Worm (Caenorhabditis elegans) whole organism, L4 larva: ENCODE results near the gene fbxa-152.
"Not testable (repeated sequence)": the region's sequence is repeated elsewhere in the genome, so short reads cannot be mapped to it uniquely, and the experiment has no call there.

Experiments used
- F37D6.2 ChIP-seq: sonication (generic microtip); optimal IDR thresholded peaks from 2 replicates; lab custom pipeline; 2016; ENCODE audit warnings: mild to moderate bottlenecking, missing genetic modification characterization, missing compliant biosample characterization
- R02D3.7 ChIP-seq: fragments of 150-350 bp; sonication (generic microtip); optimal IDR thresholded peaks from 3 replicates; lab custom pipeline; 2014; ENCODE audit warnings: missing biosample characterization, missing genetic modification characterization
- ZK337.2 ChIP-seq: fragments of 200-800 bp; sonication (Bioruptor generic); IDR thresholded peaks from 2 replicates; pipeline ENCODE4 v1.3.6; 2022; ENCODE audit warnings: missing genetic modification reagents, missing genetic modification characterization, missing compliant biosample characterization
- aha-1 ChIP-seq: fragments of 150-350 bp; peaks from one replicate; lab custom pipeline; 2014; ENCODE audit warnings: missing biosample characterization, missing genetic modification characterization
- aly-2 ChIP-seq: sonication (generic microtip); optimal IDR thresholded peaks from 2 replicates; lab custom pipeline; 2018; ENCODE audit warnings: missing biosample characterization, missing genetic modification characterization
- ceh-20 ChIP-seq: fragments of 200-800 bp; sonication (Bioruptor generic); IDR thresholded peaks from 2 replicates; pipeline ENCODE4 v1.3.6; 2022; ENCODE audit warnings: missing genetic modification reagents, missing genetic modification characterization, missing compliant biosample characterization
- daf-19 ChIP-seq: fragments of 200-800 bp; sonication (Bioruptor generic); conservative IDR thresholded peaks from 2 replicates; pipeline ENCODE4 v1.3.6; 2022; ENCODE audit warnings: missing genetic modification characterization, missing compliant biosample characterization
- dmd-6 ChIP-seq: fragments of 200-800 bp; sonication (Bioruptor generic); IDR thresholded peaks from 2 replicates; pipeline ENCODE4 v1.3.6; 2022; ENCODE audit warnings: missing genetic modification reagents, missing genetic modification characterization, missing compliant biosample characterization
- egl-27 ChIP-seq: sonication (generic microtip); optimal IDR thresholded peaks from 3 replicates; lab custom pipeline; 2017; ENCODE audit warnings: missing biosample characterization, missing genetic modification reagents, missing genetic modification characterization
- hlh-11 ChIP-seq: fragments of 200-800 bp; sonication (Bioruptor generic); optimal IDR thresholded peaks from 2 replicates; lab custom pipeline; 2018; ENCODE audit warnings: mild to moderate bottlenecking, missing genetic modification characterization, missing compliant biosample characterization
- jun-1 ChIP-seq: fragments of 150-350 bp; optimal IDR thresholded peaks from 2 replicates; lab custom pipeline; 2014; ENCODE audit warnings: missing biosample characterization, missing genetic modification reagents, missing genetic modification characterization
- lin-29 ChIP-seq: fragments of 200-800 bp; sonication (Bioruptor generic); IDR thresholded peaks from 2 replicates; pipeline ENCODE4 v1.3.6; 2022; ENCODE audit warnings: missing genetic modification reagents, missing genetic modification characterization, missing compliant biosample characterization
- lin-39 ChIP-seq: fragments of 150-350 bp; optimal IDR thresholded peaks from 2 replicates; lab custom pipeline; 2014; ENCODE audit warnings: missing biosample characterization, missing genetic modification reagents, missing genetic modification characterization
- madf-9 ChIP-seq: fragments of 200-800 bp; sonication (Bioruptor generic); conservative IDR thresholded peaks from 2 replicates; pipeline ENCODE4 v1.3.6; 2022; ENCODE audit warnings: missing genetic modification reagents, missing genetic modification characterization, missing compliant biosample characterization
- nhr-10 ChIP-seq: fragments of 150-350 bp; optimal IDR thresholded peaks from 2 replicates; lab custom pipeline; 2014; ENCODE audit warnings: missing biosample characterization, missing genetic modification characterization
- nhr-111 ChIP-seq: fragments of 200-800 bp; sonication (Bioruptor generic); optimal IDR thresholded peaks from 2 replicates; lab custom pipeline; 2018; ENCODE audit warnings: mild to moderate bottlenecking, missing genetic modification characterization, missing compliant biosample characterization
- nhr-25 ChIP-seq: sonication (generic microtip); optimal IDR thresholded peaks from 2 replicates; lab custom pipeline; 2017; ENCODE audit warnings: missing genetic modification characterization, mild to moderate bottlenecking, missing compliant biosample characterization, antibody characterized with exemption, moderate library complexity, borderline replicate concordance; ENCODE audit not compliant: insufficient read depth
- pha-4 ChIP-seq, 2 experiments: fragments of 150-350 bp in 1 of 2; fragments of 200-800 bp in 1 of 2; sonication (Bioruptor generic) in 1 of 2; IDR thresholded peaks in 1 of 2; optimal IDR thresholded peaks in 1 of 2; 2 replicates each; pipeline versions ENCODE4 v1.3.6 to Lab custom; 2014 to 2022; ENCODE audit warnings: missing genetic modification characterization in 2 of 2, missing genetic modification reagents in 2 of 2, missing biosample characterization in 1 of 2, missing compliant biosample characterization in 1 of 2
- set-16 ChIP-seq: fragments of 200-800 bp; sonication (Bioruptor generic); IDR thresholded peaks from 2 replicates; pipeline ENCODE4 v1.3.6; 2022; ENCODE audit warnings: missing genetic modification reagents, missing genetic modification characterization, missing compliant biosample characterization
- skn-1 ChIP-seq: fragments of 150-350 bp; optimal IDR thresholded peaks from 2 replicates; lab custom pipeline; 2014; ENCODE audit warnings: missing biosample characterization, missing genetic modification characterization
- spr-1 ChIP-seq: sonication (generic microtip); optimal IDR thresholded peaks from 2 replicates; lab custom pipeline; 2016; ENCODE audit warnings: mild to moderate bottlenecking, missing genetic modification characterization, missing compliant biosample characterization
- spr-3 ChIP-seq: fragments of 200-800 bp; sonication (Bioruptor generic); optimal IDR thresholded peaks from 2 replicates; lab custom pipeline; 2018; ENCODE audit warnings: mild to moderate bottlenecking, missing genetic modification characterization, missing compliant biosample characterization
- unc-130 ChIP-seq: sonication (generic microtip); optimal IDR thresholded peaks from 2 replicates; lab custom pipeline; 2016; ENCODE audit warnings: missing genetic modification reagents, missing genetic modification characterization, missing compliant biosample characterization
- unc-62 ChIP-seq, 3 experiments: fragments of 150-350 bp in 1 of 3; sonication (generic microtip); optimal IDR thresholded peaks in 2 of 3; peaks in 1 of 3; 1 replicate in 1 of 3; 2 replicates in 2 of 3; lab custom pipeline; 2014 to 2017; ENCODE audit warnings: missing biosample characterization in 3 of 3, missing genetic modification characterization in 3 of 3, missing genetic modification reagents in 3 of 3, missing genotype in 1 of 3
- vab-7 ChIP-seq: fragments of 200-800 bp; sonication (Bioruptor generic); IDR thresholded peaks from 2 replicates; pipeline ENCODE4 v1.3.6; 2022; ENCODE audit warnings: missing genetic modification reagents, missing genetic modification characterization, missing compliant biosample characterization
- zip-11 ChIP-seq: fragments of 200-800 bp; sonication (Bioruptor generic); IDR thresholded peaks from 2 replicates; pipeline ENCODE4 v1.3.6; 2022; ENCODE audit warnings: missing genetic modification characterization, missing compliant biosample characterization

The fbxa-152 gene

ce11 chrV:15602253-15602652, at the start of gene fbxa-152:
fbxa-152 (minus strand) TSS chrV:15602353.
- peak in 1 of 2 experiments; percentile 39 for TF ChIP-seq unc-62 (GFP tag; optimal IDR thresholded peaks at IDR 0.05 in 1 of 2; lab: Kevin White, UChicago)
- TF ChIP-seq unc-62 (tag; optimal IDR thresholded peaks at IDR 0.05; lab: Kevin White, UChicago) = no peak
- TF ChIP-seq R02D3.7 = no peak

ce11 chrV:15650167-15650566, 48.0 kb upstream of the fbxa-152 start, which contains the start of gene sru-42:
sru-42 (plus strand) TSS chrV:15650467.
- no peak for TF ChIP-seq unc-130 (GFP tag; lab: Kevin White, UChicago)

ce11 chrV:15647536-15648085, 45.5 kb upstream of the fbxa-152 start, which contains the start of the genes C55A1.7 and C55A1.6:
C55A1.7 (minus strand) TSS chrV:15647636.
C55A1.6 (plus strand) TSS chrV:15648035.
- TF ChIP-seq spr-3 (GFP tag; lab: Kevin White, UChicago); daf-19 (GFP tag; lab: Robert Waterston, UW); egl-27: not testable (repeated sequence)
- TF ChIP-seq, all 104 proteins: peak for 0; not testable (repeated sequence) for 104

DNA sequence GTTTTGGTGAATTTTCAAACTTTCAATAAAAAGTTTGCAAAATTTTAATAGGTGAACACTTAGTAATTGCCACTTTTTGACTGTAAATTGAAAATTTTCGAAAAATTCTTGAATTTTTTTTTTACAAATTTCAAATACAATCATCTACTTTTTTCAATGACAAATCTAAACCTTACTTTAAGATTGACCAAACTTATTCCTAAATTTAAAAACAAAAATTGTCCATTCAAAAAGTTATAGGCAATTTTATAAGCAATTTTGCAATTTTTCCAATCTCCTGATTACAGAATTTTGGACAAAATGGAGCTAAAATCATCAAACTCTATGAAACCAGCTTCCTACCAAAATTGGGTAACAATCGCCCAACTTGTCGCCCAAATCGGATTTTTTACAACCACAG, 42.4 kb upstream of the fbxa-152 start, which contains the start of gene str-23:
Gene str-23, plus strand, starts transcription at position 301 of the 400 bp plus-strand sequence.
- TF ChIP-seq dmd-6 (GFP tag; lab: Robert Waterston, UW) = no peak
- no peak for TF ChIP-seq aly-2
- TF ChIP-seq pha-4 (GFP tag; IDR thresholded peaks at IDR 0.05; lab: Robert Waterston, UW) = no peak
- TF ChIP-seq pha-4 (tag; optimal IDR thresholded peaks at IDR 0.05; lab: Kevin White, UChicago) = no peak
- no peak for TF ChIP-seq lin-29
- no peak for TF ChIP-seq set-16
- TF ChIP-seq lin-39 (tag; lab: Kevin White, UChicago) = no peak
- TF ChIP-seq unc-130 (GFP tag; lab: Kevin White, UChicago) = no peak
- no peak for TF ChIP-seq F37D6.2 (tag; lab: Kevin White, UChicago)
- TF ChIP-seq spr-1 = no peak
- no peak for TF ChIP-seq nhr-111 (GFP tag; lab: Kevin White, UChicago)
- TF ChIP-seq jun-1 (tag; lab: Kevin White, UChicago) = no peak
- TF ChIP-seq nhr-25 (tag; lab: Kevin White, UChicago) = no peak
- TF ChIP-seq aha-1 = no peak
- no peak for TF ChIP-seq skn-1

ce11 chrV:15643192-15643591, 41.0 kb upstream of the fbxa-152 start, which contains the start of gene C55A1.4:
C55A1.4 (minus strand) TSS chrV:15643292.
- TF ChIP-seq hlh-11, vab-7, nhr-10: not testable (repeated sequence)

DNA sequence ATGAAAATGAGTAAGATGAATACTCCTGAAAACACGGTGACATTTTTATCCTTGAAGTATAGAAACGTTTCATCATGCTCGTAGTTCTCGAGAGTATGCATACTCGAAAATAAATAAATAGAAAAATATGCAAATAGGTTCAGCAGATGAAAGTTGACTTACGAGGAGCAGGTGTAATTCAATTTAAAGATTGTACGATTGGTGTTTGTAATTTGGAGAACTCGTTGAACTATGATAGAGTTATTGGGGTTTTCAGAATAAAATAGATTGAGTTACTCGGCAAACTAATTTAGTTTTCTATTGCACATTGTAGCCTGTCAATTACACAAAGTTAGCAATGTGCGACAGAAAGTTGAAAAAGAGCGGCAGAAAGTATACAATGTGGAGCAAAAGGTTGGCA, 36.7 kb upstream of the fbxa-152 start, which contains the start of gene srz-44:
Gene srz-44, minus strand, starts transcription at position 101 of the 400 bp plus-strand sequence.
- TF ChIP-seq zip-11 (GFP tag; lab: Robert Waterston, UW) (no peak), ceh-20 (no peak)

DNA sequence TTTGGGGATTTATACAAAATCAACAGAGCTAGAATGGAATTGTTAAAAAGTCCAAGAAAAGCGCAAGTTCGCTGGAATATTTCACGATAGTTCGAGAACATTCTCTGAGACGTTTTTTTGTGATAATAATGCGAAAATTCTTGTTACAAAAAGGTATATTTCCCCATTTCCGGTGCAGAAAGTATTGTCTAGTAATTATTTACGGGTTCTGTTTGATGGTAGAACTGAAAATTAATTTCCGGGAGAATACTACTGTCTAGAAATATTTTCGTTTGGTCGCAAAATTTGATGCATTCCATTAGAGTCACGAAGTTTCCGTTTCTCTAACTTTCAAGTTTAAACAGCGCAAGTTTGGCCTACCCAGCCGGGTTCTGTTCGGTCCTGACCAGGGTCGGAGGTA, 27.4 kb upstream of the fbxa-152 start, which contains the start of gene str-248:
Gene str-248, minus strand, starts transcription at position 101 of the 400 bp plus-strand sequence.
- TF ChIP-seq madf-9 (GFP tag; lab: Robert Waterston, UW) (no peak), ZK337.2 (GFP tag; lab: Robert Waterston, UW) (no peak), unc-130 (GFP tag; lab: Kevin White, UChicago) (no peak), set-16 (no peak), aha-1 (peak; percentile 8)
